Fruit fly (Drosophila melanogaster) whole organism, embryonic: ENCODE measurements around the gene GNBP1.

Experiments used
- Aef1 ChIP-seq: fragments of 200-800 bp; sonication (Bioruptor generic); IDR thresholded peaks from 3 replicates; pipeline ENCODE4 v1.3.6; 2022; ENCODE audit warnings: missing biosample characterization, missing genetic modification characterization
- Antp ChIP-seq: fragments of 200-800 bp; sonication (Bioruptor generic); optimal IDR thresholded peaks from 3 replicates; lab custom pipeline; 2016; ENCODE audit warnings: missing biosample characterization, missing genetic modification characterization
- CG11456 ChIP-seq: fragments of 200-800 bp; sonication (Bioruptor generic); IDR thresholded peaks from 3 replicates; pipeline ENCODE4 v1.3.6; 2022; ENCODE audit warnings: missing biosample characterization, missing genetic modification characterization
- CG12155 ChIP-seq: fragments of 200-800 bp; sonication (Bioruptor generic); optimal IDR thresholded peaks from 3 replicates; lab custom pipeline; 2016; ENCODE audit warnings: missing biosample characterization, missing genetic modification characterization
- CG12659 ChIP-seq: fragments of 200-800 bp; sonication (Bioruptor generic); optimal IDR thresholded peaks from 3 replicates; lab custom pipeline; 2017; ENCODE audit warnings: mild to moderate bottlenecking, missing biosample characterization, missing genetic modification reagents, missing genetic modification characterization
- CG1602 ChIP-seq: fragments of 200-800 bp; sonication (Bioruptor generic); optimal IDR thresholded peaks from 3 replicates; lab custom pipeline; 2016; ENCODE audit warnings: missing biosample characterization, missing genetic modification characterization
- CG16779 ChIP-seq: fragments of 200-800 bp; sonication (Bioruptor generic); IDR thresholded peaks from 2 replicates; pipeline ENCODE4 v1.3.6; 2022; ENCODE audit warnings: missing biosample characterization, missing genetic modification characterization
- CG17802 ChIP-seq: fragments of 200-800 bp; sonication (Bioruptor generic); optimal IDR thresholded peaks from 2 replicates; lab custom pipeline; 2018; ENCODE audit warnings: missing biosample characterization, mild to moderate bottlenecking, missing genetic modification characterization, moderate library complexity
- CG31224 ChIP-seq: fragments of 200-800 bp; sonication (Bioruptor generic); IDR thresholded peaks from 2 replicates; pipeline ENCODE4 v1.3.6; 2022; ENCODE audit warnings: missing biosample characterization, missing genetic modification characterization
- CG34376 ChIP-seq: fragments of 200-800 bp; sonication (Bioruptor generic); optimal IDR thresholded peaks from 2 replicates; lab custom pipeline; 2018; ENCODE audit warnings: missing biosample characterization, mild to moderate bottlenecking, missing genetic modification characterization
- CG4730 ChIP-seq: fragments of 200-800 bp; sonication (Bioruptor generic); IDR thresholded peaks from 2 replicates; pipeline ENCODE4 v1.3.6; 2022; ENCODE audit warnings: missing biosample characterization, missing genetic modification characterization
- CG6254 ChIP-seq: fragments of 200-800 bp; sonication (Bioruptor generic); optimal IDR thresholded peaks from 3 replicates; lab custom pipeline; 2017; ENCODE audit warnings: mild to moderate bottlenecking, missing biosample characterization, missing genetic modification reagents, missing genetic modification characterization
- CG6272 ChIP-seq: fragments of 200-800 bp; sonication (Bioruptor generic); IDR thresholded peaks from 2 replicates; pipeline ENCODE4 v1.3.6; 2022; ENCODE audit warnings: missing biosample characterization, missing genetic modification characterization
- CG7928 ChIP-seq: fragments of 200-800 bp; sonication (Bioruptor generic); optimal IDR thresholded peaks from 2 replicates; lab custom pipeline; 2017; ENCODE audit warnings: missing biosample characterization, mild to moderate bottlenecking, missing genetic modification characterization
- CG7963 ChIP-seq: fragments of 200-800 bp; sonication (Bioruptor generic); IDR thresholded peaks from 3 replicates; pipeline ENCODE4 v1.3.6; 2022; ENCODE audit warnings: missing biosample characterization, missing genetic modification characterization; ENCODE audit not compliant: partially characterized antibody
- CG7987 ChIP-seq: fragments of 200-800 bp; sonication (Bioruptor generic); optimal IDR thresholded peaks from 2 replicates; lab custom pipeline; 2018; ENCODE audit warnings: missing biosample characterization, mild to moderate bottlenecking, missing genetic modification characterization, moderate library complexity
- CG8089 ChIP-seq: fragments of 200-800 bp; sonication (Bioruptor generic); optimal IDR thresholded peaks from 3 replicates; lab custom pipeline; 2016; ENCODE audit warnings: missing biosample characterization, missing genetic modification characterization
- CG8944 ChIP-seq: fragments of 200-800 bp; sonication (Bioruptor generic); optimal IDR thresholded peaks from 3 replicates; lab custom pipeline; 2016; ENCODE audit warnings: missing biosample characterization, missing genetic modification characterization
- CTCF ChIP-seq: fragments of 200-800 bp; sonication (Bioruptor generic); optimal IDR thresholded peaks from 2 replicates; lab custom pipeline; 2017; ENCODE audit warnings: missing biosample characterization, mild to moderate bottlenecking, missing genetic modification characterization, moderate library complexity
- CoRest ChIP-seq: fragments of 200-800 bp; sonication (Bioruptor generic); optimal IDR thresholded peaks from 3 replicates; lab custom pipeline; 2018; ENCODE audit warnings: missing biosample characterization, mild to moderate bottlenecking, missing genetic modification characterization, moderate library complexity
- Dfd ChIP-seq, 2 experiments: fragments of >200 bp; optimal IDR thresholded peaks; 2 replicates each; lab custom pipeline; 2017; ENCODE audit warnings: missing biosample characterization in 2 of 2, missing genetic modification characterization in 2 of 2
- Dip3 ChIP-seq: fragments of 200-800 bp; sonication (Bioruptor generic); optimal IDR thresholded peaks from 3 replicates; lab custom pipeline; 2016; ENCODE audit warnings: missing biosample characterization, missing genetic modification characterization
- Drgx ChIP-seq: fragments of 200-800 bp; sonication (Bioruptor generic); IDR thresholded peaks from 2 replicates; pipeline ENCODE4 v1.3.6; 2022; ENCODE audit warnings: missing biosample characterization, missing genetic modification characterization
- Ets97D ChIP-seq: fragments of 200-800 bp; sonication (Bioruptor generic); optimal IDR thresholded peaks from 3 replicates; lab custom pipeline; 2016; ENCODE audit warnings: missing biosample characterization, missing genetic modification characterization
- Hey ChIP-seq: fragments of 200-800 bp; sonication (Bioruptor generic); optimal IDR thresholded peaks from 3 replicates; lab custom pipeline; 2018; ENCODE audit warnings: missing biosample characterization, mild to moderate bottlenecking, missing genetic modification characterization
- Hmr ChIP-seq: fragments of 200-800 bp; sonication (Bioruptor generic); optimal IDR thresholded peaks from 3 replicates; lab custom pipeline; 2017; ENCODE audit warnings: mild to moderate bottlenecking, missing biosample characterization, missing genetic modification reagents, missing genetic modification characterization
- MTF-1 ChIP-seq: fragments of 200-800 bp; sonication (Bioruptor generic); optimal IDR thresholded peaks from 2 replicates; lab custom pipeline; 2018; ENCODE audit warnings: missing biosample characterization, mild to moderate bottlenecking, missing genetic modification characterization, borderline replicate concordance
- Meics ChIP-seq: fragments of 200-800 bp; sonication (Bioruptor generic); optimal IDR thresholded peaks from 2 replicates; lab custom pipeline; 2017; ENCODE audit warnings: missing biosample characterization, mild to moderate bottlenecking, missing genetic modification characterization
- Nf-YC ChIP-seq: fragments of 200-800 bp; optimal IDR thresholded peaks from 3 replicates; lab custom pipeline; 2019; ENCODE audit warnings: missing biosample characterization, mild to moderate bottlenecking, missing genetic modification characterization, moderate library complexity
- Opbp ChIP-seq: fragments of 200-800 bp; sonication (Bioruptor generic); IDR thresholded peaks from 3 replicates; pipeline ENCODE4 v1.3.6; 2022; ENCODE audit warnings: missing biosample characterization, missing genetic modification characterization; ENCODE audit not compliant: partially characterized antibody
- Scr ChIP-seq: fragments of 200-800 bp; sonication (Bioruptor generic); IDR thresholded peaks from 2 replicates; pipeline ENCODE4 v1.3.6; 2022; ENCODE audit warnings: missing biosample characterization, missing genetic modification characterization; ENCODE audit not compliant: partially characterized antibody
- Six4 ChIP-seq: fragments of 200-800 bp; sonication (Bioruptor generic); optimal IDR thresholded peaks from 2 replicates; lab custom pipeline; 2016; ENCODE audit warnings: missing biosample characterization, missing genetic modification characterization
- Sox100B ChIP-seq: fragments of 200-800 bp; sonication (Bioruptor generic); optimal IDR thresholded peaks from 3 replicates; lab custom pipeline; 2018; ENCODE audit warnings: missing biosample characterization, mild to moderate bottlenecking, missing genetic modification characterization
- Sry-β ChIP-seq: fragments of 200-800 bp; sonication (Bioruptor generic); optimal IDR thresholded peaks from 2 replicates; lab custom pipeline; 2018; ENCODE audit warnings: missing biosample characterization, mild to moderate bottlenecking, missing genetic modification characterization, moderate library complexity
- aop ChIP-seq: fragments of 200-800 bp; sonication (Bioruptor generic); IDR thresholded peaks from 2 replicates; pipeline ENCODE4 v1.3.6; 2022; ENCODE audit warnings: missing biosample characterization, missing genetic modification characterization
- chm ChIP-seq: fragments of 200-800 bp; sonication (Bioruptor generic); IDR thresholded peaks from 2 replicates; pipeline ENCODE4 v1.3.6; 2022; ENCODE audit warnings: missing biosample characterization, missing genetic modification characterization
- disco-r ChIP-seq: fragments of 200-800 bp; sonication (Bioruptor generic); optimal IDR thresholded peaks from 2 replicates; lab custom pipeline; 2016; ENCODE audit warnings: missing biosample characterization, missing genetic modification characterization
- eve ChIP-seq, 2 experiments: fragments of >200 bp; optimal IDR thresholded peaks; 2 replicates each; lab custom pipeline; 2017; ENCODE audit warnings: missing biosample characterization in 2 of 2, missing genetic modification characterization in 2 of 2
- klu ChIP-seq: fragments of 200-800 bp; sonication (Bioruptor generic); IDR thresholded peaks from 2 replicates; pipeline ENCODE4 v1.3.6; 2022; ENCODE audit warnings: missing biosample characterization, missing genetic modification characterization
- lov ChIP-seq, 2 experiments: fragments of 200-800 bp in 1 of 2; fragments of >200 bp in 1 of 2; sonication (Bioruptor generic) in 1 of 2; IDR thresholded peaks in 1 of 2; optimal IDR thresholded peaks in 1 of 2; 2 replicates in 1 of 2; 3 replicates in 1 of 2; pipeline versions ENCODE4 v1.3.6 to Lab custom; 2017 to 2022; ENCODE audit warnings: missing biosample characterization in 1 of 2, missing genetic modification characterization in 1 of 2
- mirr ChIP-seq: fragments of 200-800 bp; sonication (Bioruptor generic); optimal IDR thresholded peaks from 3 replicates; lab custom pipeline; 2018; ENCODE audit warnings: missing biosample characterization, mild to moderate bottlenecking, missing genetic modification characterization
- nau ChIP-seq: fragments of 200-800 bp; sonication (Bioruptor generic); optimal IDR thresholded peaks from 3 replicates; lab custom pipeline; 2017; ENCODE audit warnings: missing biosample characterization, mild to moderate bottlenecking, missing genetic modification characterization, missing genetic modification reagents
- onecut ChIP-seq: fragments of 200-800 bp; sonication (Bioruptor generic); IDR thresholded peaks from 2 replicates; pipeline ENCODE4 v1.3.6; 2022; ENCODE audit warnings: missing biosample characterization, missing genetic modification characterization
- repo ChIP-seq: fragments of 200-800 bp; sonication (Bioruptor generic); optimal IDR thresholded peaks from 2 replicates; lab custom pipeline; 2016; ENCODE audit warnings: missing biosample characterization, missing genetic modification characterization
- scrt ChIP-seq: fragments of 200-800 bp; sonication (Bioruptor generic); optimal IDR thresholded peaks from 2 replicates; lab custom pipeline; 2018; ENCODE audit warnings: missing biosample characterization, mild to moderate bottlenecking, missing genetic modification characterization, moderate library complexity
- sima ChIP-seq: fragments of 200-800 bp; sonication (Bioruptor generic); optimal IDR thresholded peaks from 2 replicates; lab custom pipeline; 2016; ENCODE audit warnings: missing biosample characterization, missing genetic modification characterization
- stwl ChIP-seq: fragments of 200-800 bp; sonication (Bioruptor generic); optimal IDR thresholded peaks from 3 replicates; lab custom pipeline; 2018; ENCODE audit warnings: missing biosample characterization, mild to moderate bottlenecking, missing genetic modification characterization, moderate library complexity
- tgo ChIP-seq: fragments of 200-800 bp; sonication (Bioruptor generic); IDR thresholded peaks from 3 replicates; pipeline ENCODE4 v1.3.6; 2022; ENCODE audit warnings: missing biosample characterization, missing genetic modification characterization
- tna ChIP-seq: fragments of 200-800 bp; sonication (Bioruptor generic); IDR thresholded peaks from 2 replicates; pipeline ENCODE4 v1.3.6; 2022; ENCODE audit warnings: missing biosample characterization, missing genetic modification characterization; ENCODE audit not compliant: partially characterized antibody
- unpg ChIP-seq: fragments of 200-800 bp; sonication (Bioruptor generic); optimal IDR thresholded peaks from 3 replicates; lab custom pipeline; 2018; ENCODE audit warnings: missing biosample characterization, mild to moderate bottlenecking, missing genetic modification characterization, moderate library complexity
- vfl ChIP-seq: fragments of 200-800 bp; sonication (Bioruptor generic); optimal IDR thresholded peaks from 2 replicates; lab custom pipeline; 2016; ENCODE audit warnings: missing biosample characterization, missing genetic modification characterization
- yki ChIP-seq: fragments of >200 bp; optimal IDR thresholded peaks from 3 replicates; lab custom pipeline; 2018

The GNBP1 gene

dm6 chr3L:18672203-18672602 is 3.4 kb upstream of the GNBP1 start (continued):
- TF ChIP-seq CG1602 (GFP tag; lab: Kevin White, UChicago) (no peak), chm (no peak), onecut (GFP tag; lab: Robert Waterston, UW) (no peak), CoRest (tag; lab: Kevin White, UChicago) (no peak), CG34376 (GFP tag; lab: Kevin White, UChicago) (no peak), CG4730 (GFP tag; lab: Robert Waterston, UW) (no peak), CG11456 (GFP tag; lab: Robert Waterston, UW) (no peak), Sry-β (no peak), CG17802 (no peak), mirr (peak; percentile 10), MTF-1 (GFP tag; lab: Kevin White, UChicago) (no peak), tgo (GFP tag; lab: Robert Waterston, UW) (no peak), sima (GFP tag; lab: Kevin White, UChicago) (no peak), Hey (tag; lab: Kevin White, UChicago) (no peak), eve (GFP tag; optimal IDR thresholded peaks at IDR 0.05; lab: Kevin White, UChicago) (no peak), Hmr (GFP tag; lab: Kevin White, UChicago) (no peak), aop (no peak), CG12659 (GFP tag; lab: Kevin White, UChicago) (peak; percentile 49), Meics (GFP tag; lab: Kevin White, UChicago) (peak; percentile 18), tna (GFP tag; lab: Robert Waterston, UW) (peak; percentile 19; the same call in 1 of the 2 replicates), CG7987 (GFP tag; lab: Kevin White, UChicago) (no peak), CTCF (GFP tag; lab: Kevin White, UChicago) (peak; percentile 30), Dip3 (GFP tag; lab: Kevin White, UChicago) (no peak), CG16779 (GFP tag; lab: Robert Waterston, UW) (no peak), CG7928 (no peak), CG8089 (GFP tag; lab: Kevin White, UChicago) (no peak), nau (no peak), stwl (peak; percentile 40), repo (GFP tag; lab: Kevin White, UChicago) (no peak), CG6272 (GFP tag; lab: Robert Waterston, UW) (0 out of 2 replicates have a peak, but pooled peaks have one; percentile 30), vfl (GFP tag; lab: Kevin White, UChicago) (peak; percentile 1), Nf-YC (no peak), CG8944 (GFP tag; lab: Kevin White, UChicago) (no peak), CG6254 (GFP tag; lab: Kevin White, UChicago) (no peak), yki (lab: Kevin White, UChicago) (no peak), Opbp (0 out of 3 replicates have a peak, but pooled peaks have one; percentile 31), lov (optimal IDR thresholded peaks at IDR 0.05; lab: Kevin White, UChicago) (no peak), lov (GFP tag; IDR thresholded peaks at IDR 0.05; lab: Robert Waterston, UW) (no peak), klu (no peak), Six4 (no peak), Sox100B (GFP tag; lab: Kevin White, UChicago) (no peak), Antp (GFP tag; lab: Kevin White, UChicago) (peak; percentile 41), Dfd (GFP tag; optimal IDR thresholded peaks at IDR 0.05; lab: Kevin White, UChicago) (no peak), Drgx (GFP tag; lab: Robert Waterston, UW) (peak; percentile 36; the same call in 1 of the 2 replicates), CG7963 (no peak), CG31224 (GFP tag; lab: Robert Waterston, UW) (no peak), disco-r (GFP tag; lab: Kevin White, UChicago) (no peak), unpg (GFP tag; lab: Kevin White, UChicago) (peak; percentile 16), scrt (GFP tag; lab: Kevin White, UChicago) (peak; percentile 38), Scr (GFP tag; lab: Robert Waterston, UW) (peak; percentile 24; the same call in 1 of the 2 replicates), CG12155 (GFP tag; lab: Kevin White, UChicago) (no peak), Ets97D (GFP tag; lab: Kevin White, UChicago) (peak; percentile 46), Aef1 (GFP tag; lab: Robert Waterston, UW) (no peak)
